Worm (Caenorhabditis elegans): ENCODE measurements around the gene C24H10.4.

DNA sequence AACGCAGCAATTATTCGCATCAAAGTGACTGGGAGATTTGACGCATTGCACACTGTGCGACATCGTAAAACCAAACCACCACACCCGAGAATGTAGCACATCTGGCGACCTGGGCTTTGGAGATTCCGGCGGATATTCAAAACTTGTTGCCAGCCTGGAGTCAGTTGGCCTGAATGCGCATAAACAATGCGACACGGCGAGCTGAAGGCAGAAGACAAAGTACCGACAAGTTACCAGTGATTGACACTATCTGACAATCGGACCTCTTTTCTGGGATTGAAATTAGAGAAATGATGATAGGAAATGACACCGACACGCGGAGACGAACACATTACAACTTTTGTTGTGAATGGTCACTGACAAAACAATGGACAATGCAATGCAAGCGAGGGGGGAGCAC, 20.3 kb downstream of the C24H10.4 start:
- TF ChIP-seq nfya-1 (tag; optimal IDR thresholded peaks at IDR 0.05): no peak
- no peak for TF ChIP-seq rnt-1 (tag; optimal IDR thresholded peaks at IDR 0.05)
- peak; percentile 81 for TF ChIP-seq unc-55 (GFP tag; optimal IDR thresholded peaks at IDR 0.05)

All from whole organism, late embryonic.